Fruit fly (Drosophila melanogaster) whole organism, embryonic: ENCODE results near the gene Lasp.

Source experiments
- Antp ChIP-seq: fragments of 200-800 bp; sonication (Bioruptor generic); optimal IDR thresholded peaks from 3 replicates; lab custom pipeline; 2016; ENCODE audit warnings: missing biosample characterization, missing genetic modification characterization
- CG10321 ChIP-seq: fragments of 200-800 bp; sonication (Bioruptor generic); IDR thresholded peaks from 2 replicates; pipeline ENCODE4 v1.3.6; 2022; ENCODE audit warnings: missing biosample characterization, missing genetic modification characterization
- CG11456 ChIP-seq: fragments of 200-800 bp; sonication (Bioruptor generic); IDR thresholded peaks from 3 replicates; pipeline ENCODE4 v1.3.6; 2022; ENCODE audit warnings: missing biosample characterization, missing genetic modification characterization
- CG12769 ChIP-seq: fragments of 200-800 bp; sonication (Bioruptor generic); optimal IDR thresholded peaks from 2 replicates; lab custom pipeline; 2019; ENCODE audit warnings: missing biosample characterization, mild to moderate bottlenecking, missing genetic modification characterization, moderate library complexity
- CG13287 ChIP-seq: fragments of 200-800 bp; sonication (Bioruptor generic); IDR thresholded peaks from 2 replicates; pipeline ENCODE4 v1.3.6; 2022; ENCODE audit warnings: missing biosample characterization, missing genetic modification characterization; ENCODE audit not compliant: partially characterized antibody
- CG16815 ChIP-seq: fragments of 200-800 bp; sonication (Bioruptor generic); optimal IDR thresholded peaks from 3 replicates; lab custom pipeline; 2017; ENCODE audit warnings: missing biosample characterization, mild to moderate bottlenecking, missing genetic modification characterization
- CG17186 ChIP-seq: fragments of 200-800 bp; sonication (Bioruptor generic); optimal IDR thresholded peaks from 3 replicates; lab custom pipeline; 2017; ENCODE audit warnings: missing biosample characterization, missing genetic modification reagents, missing genetic modification characterization
- CG17568 ChIP-seq: fragments of 200-800 bp; sonication (Bioruptor generic); optimal IDR thresholded peaks from 2 replicates; lab custom pipeline; 2018; ENCODE audit warnings: missing biosample characterization, mild to moderate bottlenecking, missing genetic modification characterization, moderate library complexity
- CG17802 ChIP-seq: fragments of 200-800 bp; sonication (Bioruptor generic); optimal IDR thresholded peaks from 2 replicates; lab custom pipeline; 2018; ENCODE audit warnings: missing biosample characterization, mild to moderate bottlenecking, missing genetic modification characterization, moderate library complexity
- CG18262 ChIP-seq: fragments of 200-800 bp; optimal IDR thresholded peaks from 3 replicates; lab custom pipeline; 2019; ENCODE audit warnings: missing biosample characterization, mild to moderate bottlenecking, missing genetic modification characterization, moderate library complexity
- CG31365 ChIP-seq: fragments of 200-800 bp; sonication (Bioruptor generic); optimal IDR thresholded peaks from 2 replicates; lab custom pipeline; 2018; ENCODE audit warnings: missing biosample characterization, mild to moderate bottlenecking, missing genetic modification characterization
- CG3163 ChIP-seq: fragments of 200-800 bp; sonication (Bioruptor generic); optimal IDR thresholded peaks from 3 replicates; lab custom pipeline; 2016; ENCODE audit warnings: missing biosample characterization, missing genetic modification characterization
- CG32767 ChIP-seq: fragments of 200-800 bp; sonication (Bioruptor generic); IDR thresholded peaks from 2 replicates; pipeline ENCODE4 v1.3.6; 2022; ENCODE audit warnings: missing biosample characterization, missing genetic modification characterization
- CG3281 ChIP-seq: fragments of 200-800 bp; sonication (Bioruptor generic); optimal IDR thresholded peaks from 3 replicates; lab custom pipeline; 2017; ENCODE audit warnings: missing biosample characterization, mild to moderate bottlenecking, missing genetic modification characterization
- CG3995 ChIP-seq: fragments of 200-800 bp; sonication (Bioruptor generic); optimal IDR thresholded peaks from 3 replicates; lab custom pipeline; 2016; ENCODE audit warnings: missing biosample characterization, missing genetic modification characterization
- CG4282 ChIP-seq: fragments of 200-800 bp; sonication (Bioruptor generic); optimal IDR thresholded peaks from 2 replicates; lab custom pipeline; 2016; ENCODE audit warnings: missing biosample characterization, missing genetic modification characterization
- CG43689 ChIP-seq: fragments of 200-800 bp; sonication (Bioruptor generic); IDR thresholded peaks from 2 replicates; pipeline ENCODE4 v1.3.6; 2022; ENCODE audit warnings: missing biosample characterization, missing genetic modification characterization
- CG4424 ChIP-seq: fragments of 200-800 bp; sonication (Bioruptor generic); optimal IDR thresholded peaks from 3 replicates; lab custom pipeline; 2016; ENCODE audit warnings: missing biosample characterization, missing genetic modification characterization
- CG6175 ChIP-seq: fragments of 200-800 bp; sonication (Bioruptor generic); IDR thresholded peaks from 3 replicates; pipeline ENCODE4 v1.3.6; 2022; ENCODE audit warnings: missing biosample characterization, missing genetic modification characterization
- CG7357 ChIP-seq: fragments of 200-800 bp; sonication (Bioruptor generic); IDR thresholded peaks from 3 replicates; pipeline ENCODE4 v1.3.6; 2022; ENCODE audit warnings: missing biosample characterization, missing genetic modification characterization
- CG7928 ChIP-seq: fragments of 200-800 bp; sonication (Bioruptor generic); optimal IDR thresholded peaks from 2 replicates; lab custom pipeline; 2017; ENCODE audit warnings: missing biosample characterization, mild to moderate bottlenecking, missing genetic modification characterization
- CG7987 ChIP-seq: fragments of 200-800 bp; sonication (Bioruptor generic); optimal IDR thresholded peaks from 2 replicates; lab custom pipeline; 2018; ENCODE audit warnings: missing biosample characterization, mild to moderate bottlenecking, missing genetic modification characterization, moderate library complexity
- CG8924 ChIP-seq: fragments of 200-800 bp; optimal IDR thresholded peaks from 3 replicates; lab custom pipeline; 2019; ENCODE audit warnings: missing biosample characterization, mild to moderate bottlenecking, missing genetic modification characterization, moderate library complexity
- CG9609 ChIP-seq: fragments of 200-800 bp; sonication (Bioruptor generic); optimal IDR thresholded peaks from 3 replicates; lab custom pipeline; 2016; ENCODE audit warnings: missing biosample characterization, missing genetic modification characterization
- Doc2 ChIP-seq: fragments of 200-800 bp; sonication (Bioruptor generic); IDR thresholded peaks from 2 replicates; pipeline ENCODE4 v1.3.6; 2022; ENCODE audit warnings: missing biosample characterization, missing genetic modification characterization
- H2.0 ChIP-seq: fragments of 200-800 bp; sonication (Bioruptor generic); IDR thresholded peaks from 2 replicates; pipeline ENCODE4 v1.3.6; 2022; ENCODE audit warnings: missing biosample characterization, missing genetic modification characterization
- MBD-R2 ChIP-seq: fragments of 200-800 bp; sonication (Bioruptor generic); IDR thresholded peaks from 2 replicates; pipeline ENCODE4 v1.3.6; 2022; ENCODE audit warnings: missing biosample characterization, missing genetic modification characterization
- MTF-1 ChIP-seq: fragments of 200-800 bp; sonication (Bioruptor generic); optimal IDR thresholded peaks from 2 replicates; lab custom pipeline; 2018; ENCODE audit warnings: missing biosample characterization, mild to moderate bottlenecking, missing genetic modification characterization, borderline replicate concordance
- PHDP ChIP-seq: fragments of 200-800 bp; sonication (Bioruptor generic); optimal IDR thresholded peaks from 3 replicates; lab custom pipeline; 2018; ENCODE audit warnings: missing biosample characterization, mild to moderate bottlenecking, missing genetic modification characterization, moderate library complexity
- Side ChIP-seq: fragments of 200-800 bp; sonication (Bioruptor generic); optimal IDR thresholded peaks from 2 replicates; lab custom pipeline; 2016; ENCODE audit warnings: missing biosample characterization, missing genetic modification characterization
- Sin3A ChIP-seq: fragments of >200 bp; optimal IDR thresholded peaks from 2 replicates; lab custom pipeline; 2018
- Spps ChIP-seq: fragments of 200-800 bp; sonication (Bioruptor generic); optimal IDR thresholded peaks from 2 replicates; lab custom pipeline; 2018; ENCODE audit warnings: missing biosample characterization, mild to moderate bottlenecking, missing genetic modification characterization
- ato ChIP-seq: fragments of 200-800 bp; sonication (Bioruptor generic); IDR thresholded peaks from 2 replicates; pipeline ENCODE4 v1.3.6; 2022; ENCODE audit warnings: missing biosample characterization, missing genetic modification characterization; ENCODE audit not compliant: partially characterized antibody
- bowl ChIP-seq: fragments of 200-800 bp; sonication (Bioruptor generic); IDR thresholded peaks from 2 replicates; pipeline ENCODE4 v1.3.6; 2022; ENCODE audit warnings: missing biosample characterization, missing genetic modification characterization
- disco-r ChIP-seq: fragments of 200-800 bp; sonication (Bioruptor generic); optimal IDR thresholded peaks from 2 replicates; lab custom pipeline; 2016; ENCODE audit warnings: missing biosample characterization, missing genetic modification characterization
- emc ChIP-seq: fragments of 200-800 bp; sonication (Bioruptor generic); optimal IDR thresholded peaks from 2 replicates; lab custom pipeline; 2016; ENCODE audit warnings: missing biosample characterization, missing genetic modification characterization
- esg ChIP-seq: fragments of 200-800 bp; sonication (Bioruptor generic); conservative IDR thresholded peaks from 2 replicates; pipeline ENCODE4 v1.3.6; 2022; ENCODE audit warnings: missing biosample characterization, missing genetic modification characterization
- eyg ChIP-seq: fragments of 200-800 bp; sonication (Bioruptor generic); optimal IDR thresholded peaks from 3 replicates; lab custom pipeline; 2016; ENCODE audit warnings: missing biosample characterization, missing genetic modification characterization
- fu2 ChIP-seq: fragments of 200-800 bp; sonication (Bioruptor generic); optimal IDR thresholded peaks from 2 replicates; lab custom pipeline; 2016; ENCODE audit warnings: missing biosample characterization, missing genetic modification characterization
- gce ChIP-seq: fragments of 200-800 bp; sonication (Bioruptor generic); IDR thresholded peaks from 3 replicates; pipeline ENCODE4 v1.3.6; 2022; ENCODE audit warnings: missing biosample characterization, missing genetic modification characterization
- gem ChIP-seq: fragments of 200-800 bp; sonication (Bioruptor generic); optimal IDR thresholded peaks from 2 replicates; lab custom pipeline; 2019; ENCODE audit warnings: missing biosample characterization, mild to moderate bottlenecking, missing genetic modification characterization, moderate library complexity
- grau ChIP-seq: fragments of 200-800 bp; optimal IDR thresholded peaks from 3 replicates; lab custom pipeline; 2019; ENCODE audit warnings: missing biosample characterization, mild to moderate bottlenecking, missing genetic modification characterization, moderate library complexity
- gsb-n ChIP-seq: fragments of 200-800 bp; sonication (Bioruptor generic); optimal IDR thresholded peaks from 3 replicates; lab custom pipeline; 2018; ENCODE audit warnings: missing biosample characterization, mild to moderate bottlenecking, missing genetic modification characterization
- hbn ChIP-seq: fragments of 200-800 bp; sonication (Bioruptor generic); IDR thresholded peaks from 2 replicates; pipeline ENCODE4 v1.3.6; 2022; ENCODE audit warnings: missing biosample characterization, missing genetic modification characterization; ENCODE audit not compliant: partially characterized antibody
- kay ChIP-seq: fragments of 200-800 bp; sonication (Bioruptor generic); optimal IDR thresholded peaks from 2 replicates; lab custom pipeline; 2016; ENCODE audit warnings: missing biosample characterization, missing genetic modification characterization
- lilli ChIP-seq: fragments of 200-800 bp; sonication (Bioruptor generic); optimal IDR thresholded peaks from 3 replicates; lab custom pipeline; 2016; ENCODE audit warnings: missing biosample characterization, missing genetic modification characterization
- nerfin-1 ChIP-seq: fragments of 200-800 bp; sonication (Bioruptor generic); optimal IDR thresholded peaks from 3 replicates; lab custom pipeline; 2019; ENCODE audit warnings: missing biosample characterization, mild to moderate bottlenecking, missing genetic modification characterization, moderate library complexity
- onecut ChIP-seq: fragments of 200-800 bp; sonication (Bioruptor generic); IDR thresholded peaks from 2 replicates; pipeline ENCODE4 v1.3.6; 2022; ENCODE audit warnings: missing biosample characterization, missing genetic modification characterization
- peb ChIP-seq: fragments of 200-800 bp; sonication (Bioruptor generic); IDR thresholded peaks from 2 replicates; pipeline ENCODE4 v1.3.6; 2022; ENCODE audit warnings: missing biosample characterization, missing genetic modification characterization
- sisA ChIP-seq: fragments of 200-800 bp; sonication (Bioruptor generic); IDR thresholded peaks from 2 replicates; pipeline ENCODE4 v1.3.6; 2022; ENCODE audit warnings: missing biosample characterization, missing genetic modification characterization
- ssp ChIP-seq: fragments of 200-800 bp; sonication (Bioruptor generic); IDR thresholded peaks from 2 replicates; pipeline ENCODE4 v1.3.6; 2022; ENCODE audit warnings: missing biosample characterization, missing genetic modification characterization
- sug ChIP-seq: fragments of 200-800 bp; optimal IDR thresholded peaks from 2 replicates; lab custom pipeline; 2019; ENCODE audit warnings: missing biosample characterization, mild to moderate bottlenecking, missing genetic modification characterization, moderate library complexity
- z ChIP-seq: fragments of 200-800 bp; sonication (Bioruptor generic); IDR thresholded peaks from 3 replicates; pipeline ENCODE4 v1.3.6; 2022; ENCODE audit warnings: missing biosample characterization, missing genetic modification characterization

Gene Lasp

DNA sequence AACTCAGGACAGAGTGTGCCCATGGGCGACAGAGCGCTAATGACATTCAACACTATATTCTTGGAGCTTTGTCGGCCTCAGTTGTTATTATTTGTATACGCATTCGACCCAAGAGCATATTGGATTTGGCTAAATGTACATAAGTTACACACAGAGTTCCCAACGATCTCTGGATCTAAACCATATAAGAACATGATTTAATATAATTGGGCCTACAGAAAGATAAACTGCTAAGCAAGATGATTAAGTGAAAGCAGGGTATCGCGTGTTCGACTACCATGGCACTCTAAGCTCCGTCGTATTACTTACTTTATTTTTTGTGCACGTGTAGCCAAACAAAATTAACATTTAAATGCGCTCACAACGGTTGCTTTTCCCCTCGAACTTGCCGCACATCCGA is 48.8 kb upstream of the Lasp start (continued):
- TF ChIP-seq CG18262 (tag; lab: Kevin White, UChicago), result peak; percentile 57
- TF ChIP-seq ato (GFP tag; lab: Robert Waterston, UW), result no peak
- peak; percentile 46 for TF ChIP-seq H2.0 (GFP tag; lab: Robert Waterston, UW)
- no peak for TF ChIP-seq CG11456
- no peak for TF ChIP-seq fu2 (GFP tag; lab: Kevin White, UChicago)
- no peak for TF ChIP-seq disco-r
- no peak for TF ChIP-seq hbn (GFP tag; lab: Robert Waterston, UW)
- TF ChIP-seq emc (GFP tag; lab: Kevin White, UChicago), result no peak
- no peak for TF ChIP-seq kay
- no peak for TF ChIP-seq peb (GFP tag; lab: Robert Waterston, UW)
- TF ChIP-seq gce, result no peak
- TF ChIP-seq ssp (GFP tag; lab: Robert Waterston, UW), result no peak
- peak; percentile 64 for TF ChIP-seq gem (tag; lab: Kevin White, UChicago)
- TF ChIP-seq nerfin-1 (tag; lab: Kevin White, UChicago), result peak; percentile 1
- TF ChIP-seq esg, result peak; percentile 33; the same call in 1 of the 2 replicates
- no peak for TF ChIP-seq eyg
- TF ChIP-seq CG32767, result no peak
- peak; percentile 44 for TF ChIP-seq grau (tag; lab: Kevin White, UChicago)
- TF ChIP-seq CG17802 (tag; lab: Kevin White, UChicago), result no peak
- TF ChIP-seq CG7928 (GFP tag; lab: Kevin White, UChicago), result no peak
- TF ChIP-seq z, result no peak
- peak; percentile 23 for TF ChIP-seq CG17568
- TF ChIP-seq CG3163 (GFP tag; lab: Kevin White, UChicago), result no peak
- TF ChIP-seq CG9609 (GFP tag; lab: Kevin White, UChicago), result no peak
- TF ChIP-seq CG7357, result no peak
- TF ChIP-seq CG43689 (GFP tag; lab: Robert Waterston, UW), result no peak
- no peak for TF ChIP-seq CG13287 (GFP tag; lab: Robert Waterston, UW)
- TF ChIP-seq CG6175 (GFP tag; lab: Robert Waterston, UW), result no peak
- peak; percentile 35 for TF ChIP-seq CG4424 (GFP tag; lab: Kevin White, UChicago)
- TF ChIP-seq Antp (GFP tag; lab: Kevin White, UChicago), result peak; percentile 25
- no peak for TF ChIP-seq CG3995 (GFP tag; lab: Kevin White, UChicago)
- no peak for TF ChIP-seq Spps
- TF ChIP-seq CG4282 (GFP tag; lab: Kevin White, UChicago), result no peak
- no peak for TF ChIP-seq CG31365 (tag; lab: Kevin White, UChicago)
- TF ChIP-seq MBD-R2 (GFP tag; lab: Robert Waterston, UW), result no peak
- no peak for TF ChIP-seq bowl (GFP tag; lab: Robert Waterston, UW)
- peak; percentile 45 for TF ChIP-seq PHDP (tag; lab: Kevin White, UChicago)
- TF ChIP-seq MTF-1 (GFP tag; lab: Kevin White, UChicago), result no peak
- TF ChIP-seq Sin3A (lab: Kevin White, UChicago), result no peak
- TF ChIP-seq Side (GFP tag; lab: Kevin White, UChicago), result no peak
- TF ChIP-seq CG8924 (tag; lab: Kevin White, UChicago), result peak; percentile 26
- peak; percentile 44 for TF ChIP-seq CG12769
- TF ChIP-seq CG3281 (GFP tag; lab: Kevin White, UChicago), result no peak
- 0 out of 2 replicates have a peak, but pooled peaks have one; percentile 6 for TF ChIP-seq sisA (GFP tag; lab: Robert Waterston, UW)
- TF ChIP-seq Doc2 (GFP tag; lab: Robert Waterston, UW), result no peak
- TF ChIP-seq CG16815, result no peak
- no peak for TF ChIP-seq gsb-n
- no peak for TF ChIP-seq onecut (GFP tag; lab: Robert Waterston, UW)
- TF ChIP-seq CG10321 (GFP tag; lab: Robert Waterston, UW), result no peak
- TF ChIP-seq CG17186 (GFP tag; lab: Kevin White, UChicago), result no peak
- peak; percentile 35 for TF ChIP-seq lilli (GFP tag; lab: Kevin White, UChicago)
- no peak for TF ChIP-seq sug (tag; lab: Kevin White, UChicago)
- TF ChIP-seq CG7987 (GFP tag; lab: Kevin White, UChicago), result no peak
